Fruit fly (Drosophila melanogaster): ENCODE measurements around the gene Mkrn1.

dm6 chr3L:21523059-21523836 lies 10.3 kb downstream of the Mkrn1 start, which contains the start of gene CG7611:
- TF ChIP-seq CG16863 (GFP tag; optimal IDR thresholded peaks at IDR 0.05) (no peak), CG3065 (GFP tag; optimal IDR thresholded peaks at IDR 0.05) (no peak)

Data from whole organism, embryonic.